Worm (Caenorhabditis elegans) whole organism, L2 larva: ENCODE results near the gene qua-1.

ENCODE experiments used
- C34F6.9 ChIP-seq: fragments of 150-350 bp; optimal IDR thresholded peaks from 2 replicates; lab custom pipeline; 2014; ENCODE audit warnings: missing biosample characterization, missing genetic modification characterization
- ZK546.5 ChIP-seq: sonication (generic microtip); optimal IDR thresholded peaks from 2 replicates; lab custom pipeline; 2017; ENCODE audit warnings: missing biosample characterization, missing genetic modification characterization
- aly-2 ChIP-seq: fragments of 150-350 bp; optimal IDR thresholded peaks from 2 replicates; lab custom pipeline; 2014; ENCODE audit warnings: missing biosample characterization, missing genetic modification characterization
- blmp-1 ChIP-seq: sonication (generic microtip); optimal IDR thresholded peaks from 2 replicates; lab custom pipeline; 2017; ENCODE audit warnings: missing genetic modification characterization, mild to moderate bottlenecking, missing compliant biosample characterization, antibody characterized with exemption, moderate library complexity; ENCODE audit not compliant: insufficient read depth
- elt-3 ChIP-seq: sonication (generic microtip); optimal IDR thresholded peaks from 2 replicates; lab custom pipeline; 2017; ENCODE audit warnings: missing biosample characterization, missing genetic modification characterization
- lin-39 ChIP-seq: fragments of 150-350 bp; optimal IDR thresholded peaks from 2 replicates; lab custom pipeline; 2014; ENCODE audit warnings: missing biosample characterization, missing genetic modification reagents, missing genetic modification characterization
- nhr-11 ChIP-seq: fragments of 150-350 bp; optimal IDR thresholded peaks from 2 replicates; lab custom pipeline; 2014; ENCODE audit warnings: missing biosample characterization, missing genetic modification characterization
- nhr-12 ChIP-seq: fragments of 150-350 bp; optimal IDR thresholded peaks from 2 replicates; lab custom pipeline; 2014; ENCODE audit warnings: missing biosample characterization, missing genetic modification characterization
- nhr-25 ChIP-seq: fragments of 150-350 bp; sonication (generic microtip); optimal IDR thresholded peaks from 3 replicates; lab custom pipeline; 2014; ENCODE audit warnings: missing biosample characterization, missing genetic modification characterization
- nhr-6 ChIP-seq: fragments of 150-350 bp; optimal IDR thresholded peaks from 2 replicates; lab custom pipeline; 2014; ENCODE audit warnings: missing biosample characterization, missing genetic modification characterization
- skn-1 ChIP-seq: sonication (generic microtip); optimal IDR thresholded peaks from 2 replicates; lab custom pipeline; 2017; ENCODE audit warnings: missing biosample characterization, missing genetic modification characterization
- snpc-4 ChIP-seq: fragments of 150-350 bp; optimal IDR thresholded peaks from 2 replicates; lab custom pipeline; 2014; ENCODE audit warnings: missing biosample characterization, missing genetic modification characterization
- unc-62 ChIP-seq: fragments of 150-350 bp; optimal IDR thresholded peaks from 2 replicates; lab custom pipeline; 2014; ENCODE audit warnings: missing biosample characterization, missing genetic modification reagents, missing genetic modification characterization
- zag-1 ChIP-seq: fragments of 150-350 bp; optimal IDR thresholded peaks from 2 replicates; lab custom pipeline; 2014; ENCODE audit warnings: missing biosample characterization, missing genetic modification characterization

ce11 chrII:8170374-8170773 is 28.2 kb upstream of the qua-1 start, which contains the start of gene T05C12.11:
- TF ChIP-seq aly-2 (tag; lab: Kevin White, UChicago) = no peak
- no peak for TF ChIP-seq nhr-11
- TF ChIP-seq ZK546.5 (tag; lab: Kevin White, UChicago) = no peak
- no peak for TF ChIP-seq zag-1 (tag; lab: Kevin White, UChicago)
- TF ChIP-seq elt-3 (tag; lab: Kevin White, UChicago) = no peak
- TF ChIP-seq lin-39 (tag; lab: Kevin White, UChicago) = no peak
- TF ChIP-seq unc-62 (GFP tag; lab: Kevin White, UChicago) = no peak
- no peak for TF ChIP-seq C34F6.9 (tag; lab: Kevin White, UChicago)
- TF ChIP-seq snpc-4 (tag; lab: Kevin White, UChicago) = no peak
- no peak for TF ChIP-seq nhr-25
- TF ChIP-seq nhr-12 (tag; lab: Kevin White, UChicago) = no peak
- TF ChIP-seq nhr-6 = no peak
- no peak for TF ChIP-seq blmp-1 (tag; lab: Kevin White, UChicago)
- TF ChIP-seq skn-1 = no peak
